Fruit fly (Drosophila melanogaster): ENCODE measurements around the gene CG15172.
A peak's percentile ranks its signal among the peaks of the same experiment; 100 is the strongest.

CG15172 gene

dm6 chr2L:19048912-19049311 is 26.7 kb downstream of the CG15172 start, which contains the start of gene CG10470 (continued):
- TF ChIP-seq Lim3 (GFP tag; IDR thresholded peaks at IDR 0.05) (no peak), Dfd (GFP tag; optimal IDR thresholded peaks at IDR 0.05) (no peak), CG1792 (GFP tag; optimal IDR thresholded peaks at IDR 0.05) (no peak), B-H2 (GFP tag; optimal IDR thresholded peaks at IDR 0.05) (no peak), CG6765 (GFP tag; optimal IDR thresholded peaks at IDR 0.05) (no peak), lov (optimal IDR thresholded peaks at IDR 0.05) (no peak), lov (GFP tag; IDR thresholded peaks at IDR 0.05) (no peak), en (GFP tag; optimal IDR thresholded peaks at IDR 0.05) (no peak), inv (GFP tag; IDR thresholded peaks at IDR 0.05; ENCODE audit: partially characterized antibody) (peak; percentile 72), CG12236 (GFP tag; optimal IDR thresholded peaks at IDR 0.05) (no peak), Neu2 (GFP tag; optimal IDR thresholded peaks at IDR 0.05; ENCODE audit: borderline replicate concordance) (no peak), CG4360 (GFP tag; IDR thresholded peaks at IDR 0.05) (no peak), CG1233 (GFP tag; optimal IDR thresholded peaks at IDR 0.05) (no peak), CG11093 (GFP tag; IDR thresholded peaks at IDR 0.05) (no peak), seq (GFP tag; IDR thresholded peaks at IDR 0.05) (no peak), jumu (GFP tag; optimal IDR thresholded peaks at IDR 0.05) (no peak), slp2 (GFP tag; optimal IDR thresholded peaks at IDR 0.05) (no peak), ssp (GFP tag; IDR thresholded peaks at IDR 0.05) (no peak), CG18764 (GFP tag; optimal IDR thresholded peaks at IDR 0.05) (no peak), Sox102F (GFP tag; optimal IDR thresholded peaks at IDR 0.05) (peak; percentile 18), fd96Cb (tag; optimal IDR thresholded peaks at IDR 0.05) (no peak), ash1 (GFP tag; optimal IDR thresholded peaks at IDR 0.05) (no peak), BtbVII (GFP tag; optimal IDR thresholded peaks at IDR 0.05) (no peak), pzg (GFP tag; optimal IDR thresholded peaks at IDR 0.05) (peak; percentile 46), psq (GFP tag; optimal IDR thresholded peaks at IDR 0.05) (no peak), Spps (tag; optimal IDR thresholded peaks at IDR 0.05) (no peak), slbo (GFP tag; IDR thresholded peaks at IDR 0.05) (no peak), Rfx (GFP tag; IDR thresholded peaks at IDR 0.05) (no peak), CG2712 (tag; optimal IDR thresholded peaks at IDR 0.05) (peak; percentile 50), sug (tag; optimal IDR thresholded peaks at IDR 0.05) (peak; percentile 15), cg (GFP tag; optimal IDR thresholded peaks at IDR 0.05) (no peak), Hand (GFP tag; optimal IDR thresholded peaks at IDR 0.05) (no peak), CG32532 (GFP tag; IDR thresholded peaks at IDR 0.05) (peak; percentile 41; the same call in 1 of the 2 replicates), CG16815 (GFP tag; optimal IDR thresholded peaks at IDR 0.05) (no peak), CG30431 (GFP tag; optimal IDR thresholded peaks at IDR 0.05) (no peak), CG9797 (GFP tag; optimal IDR thresholded peaks at IDR 0.05) (no peak), CG10209 (GFP tag; optimal IDR thresholded peaks at IDR 0.05) (no peak), gsb (GFP tag; IDR thresholded peaks at IDR 0.05) (no peak), tna (GFP tag; IDR thresholded peaks at IDR 0.05; ENCODE audit: partially characterized antibody) (peak; percentile 53), ken (GFP tag; IDR thresholded peaks at IDR 0.05) (no peak), Pdp1 (GFP tag; optimal IDR thresholded peaks at IDR 0.05) (peak in 1 of 2 experiments; percentile 49), CG10321 (GFP tag; IDR thresholded peaks at IDR 0.05) (no peak), CG2129 (GFP tag; IDR thresholded peaks at IDR 0.05; ENCODE audit: partially characterized antibody) (peak; percentile 50), Scr (GFP tag; IDR thresholded peaks at IDR 0.05; ENCODE audit: partially characterized antibody) (peak; percentile 83), lmd (GFP tag; IDR thresholded peaks at IDR 0.05) (no peak), ro (GFP tag; IDR thresholded peaks at IDR 0.05) (no peak), vfl (GFP tag; optimal IDR thresholded peaks at IDR 0.05) (no peak), cas (GFP tag; IDR thresholded peaks at IDR 0.05) (no peak), sc (optimal IDR thresholded peaks at IDR 0.05) (no peak), sc (GFP tag; optimal IDR thresholded peaks at IDR 0.05) (no peak), Adf1 (GFP tag; IDR thresholded peaks at IDR 0.05) (no peak), fd3F (GFP tag; optimal IDR thresholded peaks at IDR 0.05) (no peak), nau (GFP tag; optimal IDR thresholded peaks at IDR 0.05) (no peak)
